Fruit fly (Drosophila melanogaster): ENCODE results near the gene CG5787.
A peak's percentile ranks its signal among the peaks of the same experiment; 100 is the strongest.

Gene CG5787

DNA sequence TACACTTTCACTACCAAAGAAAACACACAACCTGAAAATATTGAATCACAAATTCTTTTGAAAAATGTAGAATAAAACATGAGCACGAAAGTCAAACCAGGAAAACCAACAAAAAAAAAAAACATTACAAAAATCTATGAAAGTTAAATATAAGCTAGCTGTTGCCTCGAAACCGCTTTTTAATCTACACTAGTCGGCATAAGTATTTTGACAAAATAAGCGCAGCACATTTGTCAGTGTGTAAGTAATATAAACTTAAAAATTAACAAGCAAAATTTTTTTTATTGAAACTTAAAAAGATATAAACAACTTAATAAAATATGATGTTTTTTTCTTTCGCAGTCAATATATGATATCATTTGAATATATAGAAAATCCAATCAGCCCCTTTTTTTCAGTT, at the start of gene CG5787:
TSS of gene CG5787 (minus strand) at position 101 of the 400 bp plus-strand sequence.
- no peak for TF ChIP-seq Mnt (GFP tag; optimal IDR thresholded peaks at IDR 0.05)
- TF ChIP-seq cnc (optimal IDR thresholded peaks at IDR 0.05), result no peak
- no peak for TF ChIP-seq toe (GFP tag; optimal IDR thresholded peaks at IDR 0.05)
- no peak for TF ChIP-seq CG1620 (GFP tag; optimal IDR thresholded peaks at IDR 0.05)
- TF ChIP-seq bab1 (GFP tag; optimal IDR thresholded peaks at IDR 0.05), result no peak
- TF ChIP-seq CG11617 (GFP tag; optimal IDR thresholded peaks at IDR 0.05), result no peak

DNA sequence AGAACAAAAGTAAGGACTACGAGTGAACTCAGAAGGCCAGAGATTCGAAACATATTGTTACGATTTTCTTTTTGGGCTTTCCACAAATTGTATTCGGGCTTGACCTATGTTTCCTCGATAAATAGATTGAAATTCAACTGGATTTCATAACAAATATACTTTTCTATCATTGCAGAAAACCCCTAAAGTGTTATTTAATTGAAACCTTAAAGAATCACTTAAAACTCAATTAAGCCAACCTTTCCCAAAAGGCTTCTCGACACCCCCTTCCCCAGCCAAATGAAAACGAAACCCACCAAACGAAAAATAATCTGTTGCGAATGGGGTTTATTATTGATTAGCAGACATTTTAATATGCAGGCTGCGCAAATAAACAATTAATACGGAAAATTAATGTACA, 49.0 kb upstream of the CG5787 start, which contains the start of gene CG15483:
TSS of gene CG15483 (minus strand) at position 101 of the 400 bp plus-strand sequence.
- TF ChIP-seq bab1 (GFP tag; optimal IDR thresholded peaks at IDR 0.05) (no peak), CG12768 (GFP tag; optimal IDR thresholded peaks at IDR 0.05) (no peak)

DNA sequence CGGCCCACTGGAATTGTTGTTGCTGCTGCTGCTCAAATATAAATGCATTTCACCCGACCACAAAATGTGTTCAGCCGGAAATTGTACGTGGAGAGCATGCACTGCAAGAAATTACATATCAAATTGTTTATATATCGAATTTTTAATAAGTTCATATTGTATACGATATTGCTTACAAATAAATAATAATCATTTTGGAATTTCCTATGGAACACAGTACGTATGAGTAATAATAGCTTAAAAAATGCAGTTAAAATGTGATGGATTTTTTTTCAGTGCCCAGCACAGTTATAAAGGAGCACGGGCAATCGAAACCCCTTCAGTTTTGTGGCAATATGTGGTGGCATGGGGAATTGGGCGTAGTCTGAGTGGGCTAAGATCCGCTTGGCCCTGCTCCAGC, 43.7 kb upstream of the CG5787 start:
- TF ChIP-seq bab1 (GFP tag; optimal IDR thresholded peaks at IDR 0.05), result no peak
- TF ChIP-seq toe (GFP tag; optimal IDR thresholded peaks at IDR 0.05), result peak; percentile 7

DNA sequence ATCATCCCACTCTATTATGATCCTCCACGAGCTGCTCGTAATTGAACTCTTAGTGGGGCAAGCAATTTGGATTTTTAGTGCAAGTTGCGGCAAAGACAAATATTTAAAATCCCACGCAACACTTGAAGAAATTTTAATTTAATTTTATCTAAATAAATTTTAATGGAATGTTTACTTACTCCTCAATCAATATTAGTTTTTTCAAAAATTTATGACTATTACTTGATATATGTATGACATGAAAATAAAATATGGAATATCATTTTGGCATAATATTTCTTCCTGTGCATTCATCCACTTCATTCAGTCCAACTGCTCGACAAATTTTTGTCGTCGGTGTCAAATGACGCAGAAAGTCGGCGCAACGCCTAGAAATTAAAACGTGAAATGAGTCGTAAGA, 37.3 kb upstream of the CG5787 start:
- no peak for TF ChIP-seq CG11617 (GFP tag; optimal IDR thresholded peaks at IDR 0.05)
- TF ChIP-seq Crg-1 (GFP tag; optimal IDR thresholded peaks at IDR 0.05), result no peak
- no peak for TF ChIP-seq CG33017 (tag; optimal IDR thresholded peaks at IDR 0.05)
- TF ChIP-seq pad (GFP tag; optimal IDR thresholded peaks at IDR 0.05), result no peak
- no peak for TF ChIP-seq tj (GFP tag; optimal IDR thresholded peaks at IDR 0.05)
- TF ChIP-seq CG14711 (tag; optimal IDR thresholded peaks at IDR 0.05), result no peak
- no peak for TF ChIP-seq CG7101 (tag; optimal IDR thresholded peaks at IDR 0.05)
- TF ChIP-seq ovo (GFP tag; optimal IDR thresholded peaks at IDR 0.05), result no peak
- TF ChIP-seq CG7045 (GFP tag; optimal IDR thresholded peaks at IDR 0.05), result no peak
- no peak for TF ChIP-seq cnc (optimal IDR thresholded peaks at IDR 0.05)
- no peak for TF ChIP-seq Mnt (GFP tag; optimal IDR thresholded peaks at IDR 0.05)
- no peak for TF ChIP-seq kay (GFP tag; ENCODE audit: borderline replicate concordance)
- TF ChIP-seq bab1 (GFP tag; optimal IDR thresholded peaks at IDR 0.05), result no peak
- TF ChIP-seq CG5204 (GFP tag; optimal IDR thresholded peaks at IDR 0.05), result no peak

DNA sequence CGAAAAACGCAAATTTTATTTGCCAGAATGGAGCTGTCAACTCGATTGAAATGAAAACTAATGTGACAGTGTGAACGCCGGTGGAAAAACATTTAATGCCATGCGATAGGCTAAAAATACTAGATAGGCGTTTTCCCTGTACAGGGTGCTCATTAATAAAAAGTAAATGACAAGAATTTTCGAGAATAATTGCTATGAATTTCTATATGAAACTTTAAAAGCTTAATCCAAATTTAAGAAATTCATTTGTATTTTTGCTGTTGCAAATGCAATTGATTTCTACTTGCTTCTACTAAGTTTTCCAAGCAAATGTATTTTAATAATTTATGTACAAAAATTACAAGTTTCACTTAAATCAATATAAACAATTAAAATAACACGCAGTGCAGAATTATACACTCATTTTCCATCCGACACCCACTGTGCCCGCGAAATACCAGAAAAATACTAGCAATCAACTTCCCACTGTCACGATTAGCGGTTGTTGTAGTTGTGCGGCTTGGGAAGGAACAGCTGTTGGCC, 9.1 kb upstream of the CG5787 start, which contains the start of gene Pih1D1:
TSS of gene Pih1D1 (minus strand) at position 50 of the 522 bp plus-strand sequence.
- peak; percentile 84 for TF ChIP-seq ovo (GFP tag; optimal IDR thresholded peaks at IDR 0.05)
- TF ChIP-seq CG12768 (GFP tag; optimal IDR thresholded peaks at IDR 0.05), result peak; percentile 95
- TF ChIP-seq cnc (optimal IDR thresholded peaks at IDR 0.05), result no peak
- peak; percentile 92 for TF ChIP-seq CG11617 (GFP tag; optimal IDR thresholded peaks at IDR 0.05)
- peak; percentile 91 for TF ChIP-seq Hr96 (GFP tag; optimal IDR thresholded peaks at IDR 0.05)
- TF ChIP-seq CG7045 (GFP tag; optimal IDR thresholded peaks at IDR 0.05), result peak; percentile 97
- no peak for TF ChIP-seq cic (GFP tag; optimal IDR thresholded peaks at IDR 0.05)
- peak; percentile 82 for TF ChIP-seq Crg-1 (GFP tag; optimal IDR thresholded peaks at IDR 0.05)
- peak; percentile 87 for TF ChIP-seq pad (GFP tag; optimal IDR thresholded peaks at IDR 0.05)
- TF ChIP-seq Mnt (GFP tag; optimal IDR thresholded peaks at IDR 0.05), result peak; percentile 55
- peak; percentile 92 for TF ChIP-seq CG1620 (GFP tag; optimal IDR thresholded peaks at IDR 0.05)
- TF ChIP-seq toe (GFP tag; optimal IDR thresholded peaks at IDR 0.05), result peak; percentile 96
- TF ChIP-seq CG14711 (tag; optimal IDR thresholded peaks at IDR 0.05), result peak; percentile 85
- peak; percentile 73 for TF ChIP-seq tj (GFP tag; optimal IDR thresholded peaks at IDR 0.05)
- TF ChIP-seq CG33017 (tag; optimal IDR thresholded peaks at IDR 0.05), result peak; percentile 90
- TF ChIP-seq Clk (GFP tag; optimal IDR thresholded peaks at IDR 0.05), result peak; percentile 94
- TF ChIP-seq bab1 (GFP tag; optimal IDR thresholded peaks at IDR 0.05), result peak; percentile 94
- peak; percentile 91 for TF ChIP-seq CG7101 (tag; optimal IDR thresholded peaks at IDR 0.05)
- no peak for TF ChIP-seq kay (GFP tag; ENCODE audit: borderline replicate concordance)
- TF ChIP-seq CG5204 (GFP tag; optimal IDR thresholded peaks at IDR 0.05), result peak; percentile 94

DNA sequence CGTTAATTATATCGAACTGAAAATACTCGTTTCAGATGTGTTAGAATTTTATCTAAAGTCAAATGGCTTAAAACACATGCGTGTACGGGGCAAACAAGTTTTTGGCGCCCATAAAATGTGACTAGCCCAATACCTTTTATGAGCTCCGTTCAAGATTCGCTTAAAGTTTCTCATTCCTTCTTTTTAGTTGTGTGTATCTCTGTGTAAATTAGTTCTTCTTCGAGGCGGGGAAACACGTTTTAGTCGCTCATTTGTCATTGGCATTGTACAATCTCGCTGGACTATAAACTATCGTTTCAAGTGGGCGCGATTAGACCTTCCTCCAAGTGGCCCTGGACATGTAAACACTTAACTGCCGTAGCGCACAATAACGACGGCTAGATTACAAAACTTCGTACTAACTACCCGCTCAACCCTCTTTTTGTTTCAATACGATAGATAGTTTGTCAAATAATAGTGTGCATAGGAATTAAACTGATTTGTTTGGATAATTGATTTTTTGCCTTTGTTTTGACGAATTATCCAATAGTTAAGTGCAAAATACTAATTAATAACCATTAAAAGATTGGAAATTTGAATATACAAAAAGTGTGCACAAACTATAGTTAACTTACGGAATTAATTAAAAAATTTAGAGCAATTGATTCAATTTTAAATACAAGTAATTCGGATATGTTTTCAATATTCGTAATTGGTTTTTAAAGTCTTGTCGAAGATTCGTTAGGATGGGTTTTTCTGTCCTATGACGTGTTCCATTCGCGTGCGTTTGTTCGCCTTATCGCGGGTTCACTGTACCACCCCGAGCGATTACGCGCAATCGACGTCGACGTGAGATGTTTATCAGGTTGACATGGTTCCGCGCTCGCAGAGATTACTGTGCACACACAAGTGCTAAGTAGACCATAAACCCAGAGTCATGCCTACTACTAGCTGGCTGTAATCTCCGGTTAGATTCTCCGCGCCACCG, 8.0 kb upstream of the CG5787 start:
- TF ChIP-seq Crg-1 (GFP tag; optimal IDR thresholded peaks at IDR 0.05) (no peak), kay (GFP tag; ENCODE audit: borderline replicate concordance) (peak; percentile 81), toe (GFP tag; optimal IDR thresholded peaks at IDR 0.05) (peak; percentile 53), CG12768 (GFP tag; optimal IDR thresholded peaks at IDR 0.05) (peak; percentile 57), cnc (optimal IDR thresholded peaks at IDR 0.05) (peak in 1 of 2 experiments; percentile 65), bab1 (GFP tag; optimal IDR thresholded peaks at IDR 0.05) (no peak), pad (GFP tag; optimal IDR thresholded peaks at IDR 0.05) (peak; percentile 30), CG7045 (GFP tag; optimal IDR thresholded peaks at IDR 0.05) (peak; percentile 51), CG7101 (tag; optimal IDR thresholded peaks at IDR 0.05) (peak; percentile 37), ovo (GFP tag; optimal IDR thresholded peaks at IDR 0.05) (no peak), CG33017 (tag; optimal IDR thresholded peaks at IDR 0.05) (peak; percentile 10), tj (GFP tag; optimal IDR thresholded peaks at IDR 0.05) (peak; percentile 1), Clk (GFP tag; optimal IDR thresholded peaks at IDR 0.05) (peak; percentile 45), Mnt (GFP tag; optimal IDR thresholded peaks at IDR 0.05) (no peak), CG14711 (tag; optimal IDR thresholded peaks at IDR 0.05) (peak; percentile 8), cic (GFP tag; optimal IDR thresholded peaks at IDR 0.05) (peak; percentile 77), CG1620 (GFP tag; optimal IDR thresholded peaks at IDR 0.05) (no peak), Hr96 (GFP tag; optimal IDR thresholded peaks at IDR 0.05) (peak; percentile 18), CG11617 (GFP tag; optimal IDR thresholded peaks at IDR 0.05) (peak; percentile 52), CG5204 (GFP tag; optimal IDR thresholded peaks at IDR 0.05) (peak; percentile 31)
